Worm (Caenorhabditis elegans) whole organism, mixed stage, embryonic: Measurements from ENCODE around the gene algn-7.

Experiments used
- lsy-2 ChIP-seq: fragments of 150-350 bp; optimal IDR thresholded peaks from 2 replicates; lab custom pipeline; 2014; ENCODE audit warnings: missing biosample characterization, missing genetic modification characterization
- nhr-28 ChIP-seq: fragments of 150-350 bp; optimal IDR thresholded peaks from 2 replicates; lab custom pipeline; 2014; ENCODE audit warnings: missing biosample characterization, missing genetic modification characterization
- nhr-76 ChIP-seq: sonication (generic microtip); optimal IDR thresholded peaks from 2 replicates; lab custom pipeline; 2017; ENCODE audit warnings: missing biosample characterization, missing genetic modification characterization
- tbx-8 ChIP-seq: fragments of 200-800 bp; sonication (Bioruptor generic); optimal IDR thresholded peaks from 2 replicates; lab custom pipeline; 2018; ENCODE audit warnings: mild to moderate bottlenecking, missing genetic modification characterization, moderate library complexity, missing compliant biosample characterization

ce11 chrV:19936945-19937344 is 2.8 kb upstream of the algn-7 start:
- TF ChIP-seq lsy-2 (tag; lab: Kevin White, UChicago) = no peak
- no peak for TF ChIP-seq nhr-76 (tag; lab: Kevin White, UChicago)
- TF ChIP-seq nhr-28 (tag; lab: Kevin White, UChicago) = no peak
- TF ChIP-seq tbx-8 = no peak
